Worm (Caenorhabditis elegans): ENCODE data around the gene flp-16.
A peak's percentile ranks its signal among the peaks of the same experiment; 100 is the strongest.

Gene flp-16

DNA sequence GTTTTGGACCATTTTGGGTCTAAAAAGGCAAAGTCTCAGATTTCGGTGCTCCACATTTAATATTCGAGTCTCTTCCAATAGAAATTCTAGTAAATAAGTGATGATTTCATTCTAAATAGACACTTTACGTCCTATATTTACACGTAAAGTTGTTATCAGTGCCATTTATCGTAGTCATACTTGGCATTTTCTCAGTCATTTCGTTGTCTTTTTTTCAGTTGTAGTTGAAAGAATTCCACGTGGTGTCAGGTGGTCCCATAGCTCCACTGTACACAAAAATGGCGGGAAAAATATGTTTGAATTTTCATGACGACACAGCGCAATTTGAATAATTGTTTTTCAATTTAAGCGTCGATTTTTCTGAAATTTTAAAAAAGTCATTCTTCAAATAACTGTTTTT lies 44.7 kb upstream of the flp-16 start:
- TF ChIP-seq snpc-4 (tag; optimal IDR thresholded peaks at IDR 0.05): no peak

DNA sequence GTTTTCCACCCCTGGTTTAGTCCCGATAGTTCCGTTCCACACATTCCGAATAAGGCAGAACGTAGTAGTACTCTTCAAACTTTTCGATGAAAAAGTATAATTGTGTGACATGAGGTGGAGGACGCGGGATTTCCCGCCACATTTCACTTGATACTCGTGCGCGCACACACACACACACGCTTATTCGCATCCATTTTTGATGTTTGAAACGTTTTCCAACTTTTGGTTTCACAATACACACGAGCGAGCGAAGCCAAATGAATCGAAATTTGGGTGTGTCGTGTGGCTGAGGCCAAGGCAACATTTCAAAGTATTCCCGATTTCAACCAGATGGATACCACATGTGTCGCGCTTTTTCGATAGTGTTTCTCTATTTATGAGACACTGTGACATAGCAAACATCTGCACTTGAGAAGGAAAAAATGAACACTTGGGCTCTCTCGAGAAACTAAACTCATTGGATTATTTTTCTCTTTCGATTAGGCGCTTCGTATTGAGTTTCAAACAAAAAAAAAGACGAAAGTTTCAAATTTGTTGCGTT lies 41.5 kb upstream of the flp-16 start:
- no peak for TF ChIP-seq unc-39 (tag; optimal IDR thresholded peaks at IDR 0.05)
- no peak for TF ChIP-seq ceh-39 (tag; optimal IDR thresholded peaks at IDR 0.05)
- TF ChIP-seq lin-13 (tag; optimal IDR thresholded peaks at IDR 0.05): no peak

DNA sequence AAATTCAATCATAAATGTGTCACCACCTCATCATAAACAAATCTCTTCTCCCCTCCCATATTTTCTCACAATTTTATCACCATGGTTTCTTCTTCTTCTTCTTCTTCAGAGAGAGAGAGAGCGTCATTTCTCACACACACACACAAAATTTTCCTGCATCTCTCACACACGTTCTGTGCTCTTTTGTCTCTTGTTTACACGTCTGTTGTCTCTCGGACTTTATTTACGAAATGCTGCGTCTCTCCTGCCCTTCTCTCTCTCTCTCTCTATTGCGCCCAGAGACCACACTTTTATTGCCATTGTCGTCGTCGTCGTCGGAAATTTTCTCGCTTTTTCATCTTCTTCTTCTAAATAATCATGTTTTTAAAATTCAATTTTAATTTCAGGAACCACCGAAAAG lies 39.9 kb upstream of the flp-16 start, which contains the start of gene lec-1:
Gene lec-1, plus strand, starts transcription at position 387 of the 400 bp plus-strand sequence.
- peak; percentile 69 for TF ChIP-seq hlh-1 (tag; optimal IDR thresholded peaks at IDR 0.05)
- no peak for TF ChIP-seq nhr-76 (tag; optimal IDR thresholded peaks at IDR 0.05)
- peak; percentile 36 for TF ChIP-seq nhr-237 (tag; optimal IDR thresholded peaks at IDR 0.05)
- TF ChIP-seq tbx-8 (GFP tag; optimal IDR thresholded peaks at IDR 0.05): no peak
- peak; percentile 96 for TF ChIP-seq pha-4 (tag; optimal IDR thresholded peaks at IDR 0.05)
- no peak for TF ChIP-seq drap-1 (GFP tag; optimal IDR thresholded peaks at IDR 0.05)
- no peak for TF ChIP-seq sptf-1 (tag; optimal IDR thresholded peaks at IDR 0.05)
- TF ChIP-seq mab-5 (tag; optimal IDR thresholded peaks at IDR 0.05): no peak
- TF ChIP-seq ham-2 (GFP tag; optimal IDR thresholded peaks at IDR 0.05): no peak
- TF ChIP-seq nhr-28 (tag; optimal IDR thresholded peaks at IDR 0.05): no peak
- TF ChIP-seq elt-3 (tag; optimal IDR thresholded peaks at IDR 0.05): no peak
- no peak for TF ChIP-seq nhr-2 (tag; optimal IDR thresholded peaks at IDR 0.05)
- no peak for TF ChIP-seq ceh-43 (GFP tag; optimal IDR thresholded peaks at IDR 0.05)
- no peak for TF ChIP-seq cnd-1 (tag; optimal IDR thresholded peaks at IDR 0.05)
- TF ChIP-seq mls-2 (tag; optimal IDR thresholded peaks at IDR 0.05): no peak
- no peak for TF ChIP-seq blmp-1 (tag; optimal IDR thresholded peaks at IDR 0.05)
- TF ChIP-seq unc-62 (GFP tag; optimal IDR thresholded peaks at IDR 0.05): peak; percentile 89
- TF ChIP-seq elt-1 (tag; optimal IDR thresholded peaks at IDR 0.05; ENCODE audit: borderline replicate concordance, insufficient read depth): no peak
- peak; percentile 50 for TF ChIP-seq mep-1 (tag; optimal IDR thresholded peaks at IDR 0.05)
- no peak for TF ChIP-seq lin-13 (tag; optimal IDR thresholded peaks at IDR 0.05)
- TF ChIP-seq unc-39 (tag; optimal IDR thresholded peaks at IDR 0.05): no peak
- TF ChIP-seq ceh-83 (GFP tag; optimal IDR thresholded peaks at IDR 0.05): no peak
- no peak for TF ChIP-seq zip-8 (tag; optimal IDR thresholded peaks at IDR 0.05)
- TF ChIP-seq snpc-4 (tag; optimal IDR thresholded peaks at IDR 0.05): no peak
- no peak for TF ChIP-seq ceh-39 (tag; optimal IDR thresholded peaks at IDR 0.05)
- TF ChIP-seq unc-120 (tag; optimal IDR thresholded peaks at IDR 0.05; ENCODE audit: poor library complexity, severe bottlenecking): peak; percentile 68
- TF ChIP-seq ztf-11 (tag; optimal IDR thresholded peaks at IDR 0.05): no peak
- TF ChIP-seq sem-2 (GFP tag; optimal IDR thresholded peaks at IDR 0.05): no peak
- no peak for TF ChIP-seq lsy-2 (tag; optimal IDR thresholded peaks at IDR 0.05)
- no peak for TF ChIP-seq bed-3 (GFP tag; optimal IDR thresholded peaks at IDR 0.05)
- no peak for TF ChIP-seq flh-1 (GFP tag; optimal IDR thresholded peaks at IDR 0.05)
- no peak for TF ChIP-seq lin-32 (GFP tag; optimal IDR thresholded peaks at IDR 0.05)
- no peak for TF ChIP-seq M03D4.4 (tag; optimal IDR thresholded peaks at IDR 0.05)
- TF ChIP-seq ces-1 (GFP tag; optimal IDR thresholded peaks at IDR 0.05): peak; percentile 76
- TF ChIP-seq nhr-12 (tag; optimal IDR thresholded peaks at IDR 0.05): no peak

DNA sequence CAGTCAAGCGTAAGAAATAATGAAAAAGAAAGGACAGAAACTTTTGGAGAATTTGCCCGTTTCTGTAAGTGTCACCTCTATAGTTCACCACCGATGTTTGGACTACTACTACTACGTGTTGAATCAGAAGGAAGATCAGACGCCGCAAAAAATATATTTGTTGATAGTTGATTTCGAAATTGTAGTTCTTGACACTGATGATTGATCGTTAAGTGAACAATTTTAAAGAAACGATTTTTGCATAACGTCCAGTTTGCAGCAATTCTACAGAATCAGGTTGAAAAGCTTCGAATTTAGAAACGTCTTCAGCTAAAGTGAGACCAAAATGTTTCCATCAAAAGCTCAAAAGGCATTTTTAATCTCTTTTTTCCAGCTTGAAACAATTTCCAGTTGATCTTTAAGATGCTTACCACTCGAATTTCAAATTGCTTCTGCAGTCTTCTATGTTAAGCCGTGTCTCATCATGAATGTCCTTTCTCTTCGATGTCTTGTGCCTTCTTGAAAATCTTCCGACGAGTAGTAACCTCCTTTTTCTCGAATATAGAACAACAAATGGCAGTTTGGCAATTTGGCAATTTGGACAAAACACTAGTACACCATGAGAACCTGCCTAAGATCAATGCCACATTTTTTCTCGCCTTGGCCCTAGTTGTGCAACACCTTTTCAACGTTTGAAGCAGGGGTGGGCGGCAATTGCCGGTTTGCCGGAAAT lies 39.2 kb upstream of the flp-16 start:
- TF ChIP-seq cnd-1 (tag; optimal IDR thresholded peaks at IDR 0.05) (no peak), ceh-83 (GFP tag; optimal IDR thresholded peaks at IDR 0.05) (no peak), nhr-237 (tag; optimal IDR thresholded peaks at IDR 0.05) (no peak), blmp-1 (tag; optimal IDR thresholded peaks at IDR 0.05) (no peak)

Measured in whole organism, mixed stage, embryonic.